Fruit fly (Drosophila melanogaster) whole organism, prepupa: ENCODE results near the gene CG33080.

Experiments used
- Blimp-1 ChIP-seq: fragments of 200-800 bp; sonication (Bioruptor generic); optimal IDR thresholded peaks from 3 replicates; lab custom pipeline; 2017; ENCODE audit warnings: missing biosample characterization, missing genetic modification characterization, mild to moderate bottlenecking, moderate library complexity, missing genetic modification reagents
- CG10631 ChIP-seq: fragments of 200-800 bp; sonication (Bioruptor generic); optimal IDR thresholded peaks from 2 replicates; lab custom pipeline; 2016; ENCODE audit warnings: missing biosample characterization, missing genetic modification characterization
- CG10669 ChIP-seq: fragments of 200-800 bp; sonication (Bioruptor generic); optimal IDR thresholded peaks from 3 replicates; lab custom pipeline; 2018; ENCODE audit warnings: missing biosample characterization, mild to moderate bottlenecking, missing genetic modification characterization, moderate library complexity
- CG11294 ChIP-seq: fragments of 200-800 bp; sonication (Bioruptor generic); IDR thresholded peaks from 2 replicates; pipeline ENCODE4 v1.3.6; 2022; ENCODE audit warnings: missing biosample characterization, missing genetic modification characterization
- CG1621 ChIP-seq: fragments of 200-800 bp; sonication (Bioruptor generic); optimal IDR thresholded peaks from 3 replicates; lab custom pipeline; 2018; ENCODE audit warnings: missing biosample characterization, mild to moderate bottlenecking, missing genetic modification characterization
- CG16779 ChIP-seq: fragments of 200-800 bp; sonication (Bioruptor generic); optimal IDR thresholded peaks from 3 replicates; lab custom pipeline; 2017; ENCODE audit warnings: missing biosample characterization, mild to moderate bottlenecking, missing genetic modification characterization
- CG31627 ChIP-seq: fragments of 200-800 bp; sonication (Bioruptor generic); optimal IDR thresholded peaks from 3 replicates; lab custom pipeline; 2016; ENCODE audit warnings: missing biosample characterization, missing genetic modification characterization
- CG32006 ChIP-seq: fragments of 200-800 bp; sonication (Bioruptor generic); optimal IDR thresholded peaks from 3 replicates; lab custom pipeline; 2017; ENCODE audit warnings: missing biosample characterization, mild to moderate bottlenecking, missing genetic modification characterization
- CG34406 ChIP-seq: fragments of 200-800 bp; sonication (Bioruptor generic); optimal IDR thresholded peaks from 3 replicates; lab custom pipeline; 2016; ENCODE audit warnings: missing biosample characterization, missing genetic modification characterization
- CG4318 ChIP-seq: fragments of 200-800 bp; sonication (Bioruptor generic); optimal IDR thresholded peaks from 3 replicates; lab custom pipeline; 2017; ENCODE audit warnings: missing biosample characterization, mild to moderate bottlenecking, missing genetic modification characterization
- CG6163 ChIP-seq: fragments of 200-800 bp; sonication (Bioruptor generic); IDR thresholded peaks from 3 replicates; pipeline ENCODE4 v1.3.6; 2022; ENCODE audit warnings: missing biosample characterization, missing genetic modification characterization
- CG6276 ChIP-seq: fragments of 200-800 bp; sonication (Bioruptor generic); optimal IDR thresholded peaks from 2 replicates; lab custom pipeline; 2017; ENCODE audit warnings: missing biosample characterization, mild to moderate bottlenecking, missing genetic modification characterization
- CG6792 ChIP-seq: fragments of 200-800 bp; sonication (Bioruptor generic); optimal IDR thresholded peaks from 3 replicates; lab custom pipeline; 2016; ENCODE audit warnings: missing biosample characterization, missing genetic modification characterization
- CG7368 ChIP-seq: fragments of 200-800 bp; sonication (Bioruptor generic); optimal IDR thresholded peaks from 3 replicates; lab custom pipeline; 2016; ENCODE audit warnings: missing biosample characterization, missing genetic modification characterization
- CG8319 ChIP-seq: fragments of 200-800 bp; sonication (Bioruptor generic); optimal IDR thresholded peaks from 3 replicates; lab custom pipeline; 2016; ENCODE audit warnings: missing biosample characterization, missing genetic modification characterization
- CG8632 ChIP-seq: fragments of 200-800 bp; sonication (Bioruptor generic); optimal IDR thresholded peaks from 3 replicates; lab custom pipeline; 2016; ENCODE audit warnings: missing biosample characterization, missing genetic modification characterization
- Eip75B ChIP-seq: fragments of 200-800 bp; sonication (Bioruptor generic); optimal IDR thresholded peaks from 3 replicates; lab custom pipeline; 2016; ENCODE audit warnings: missing biosample characterization, missing genetic modification characterization
- Eip78C ChIP-seq: fragments of 200-800 bp; sonication (Bioruptor generic); peaks from one replicate; lab custom pipeline; 2016; ENCODE audit warnings: missing biosample characterization, missing genetic modification characterization
- Eip93F ChIP-seq: fragments of 200-800 bp; sonication (Bioruptor generic); optimal IDR thresholded peaks from 2 replicates; lab custom pipeline; 2016; ENCODE audit warnings: missing biosample characterization, mild to moderate bottlenecking, missing genetic modification characterization
- Ets21C ChIP-seq: fragments of 200-800 bp; sonication (Bioruptor generic); optimal IDR thresholded peaks from 3 replicates; lab custom pipeline; 2016; ENCODE audit warnings: missing biosample characterization, missing genetic modification characterization
- Ets96B ChIP-seq: fragments of 200-800 bp; optimal IDR thresholded peaks from 2 replicates; lab custom pipeline; 2019; ENCODE audit warnings: missing biosample characterization, mild to moderate bottlenecking, missing genetic modification characterization, moderate library complexity
- Gug ChIP-seq: fragments of 200-800 bp; sonication (Bioruptor generic); IDR thresholded peaks from 2 replicates; pipeline ENCODE4 v1.3.6; 2022; ENCODE audit warnings: missing biosample characterization, missing genetic modification characterization
- Hr38 ChIP-seq: sonication (Bioruptor generic); optimal IDR thresholded peaks from 2 replicates; lab custom pipeline; 2016; ENCODE audit warnings: missing biosample characterization, missing genetic modification characterization
- Hr4 ChIP-seq: fragments of 200-800 bp; sonication (Bioruptor generic); optimal IDR thresholded peaks from 3 replicates; lab custom pipeline; 2016; ENCODE audit warnings: missing biosample characterization, missing genetic modification characterization
- Lpt ChIP-seq: fragments of 200-800 bp; sonication (Bioruptor generic); optimal IDR thresholded peaks from 3 replicates; lab custom pipeline; 2016; ENCODE audit warnings: missing biosample characterization, missing genetic modification characterization
- Met ChIP-seq: fragments of 200-800 bp; sonication (Bioruptor generic); optimal IDR thresholded peaks from 3 replicates; lab custom pipeline; 2016; ENCODE audit warnings: missing biosample characterization, missing genetic modification characterization
- OdsH ChIP-seq: fragments of 200-800 bp; sonication (Bioruptor generic); optimal IDR thresholded peaks from 3 replicates; lab custom pipeline; 2016; ENCODE audit warnings: missing biosample characterization, missing genetic modification characterization
- Smox ChIP-seq: fragments of 200-800 bp; sonication (Bioruptor generic); optimal IDR thresholded peaks from 3 replicates; lab custom pipeline; 2016; ENCODE audit warnings: missing biosample characterization, missing genetic modification characterization
- Sox102F ChIP-seq: fragments of 200-800 bp; sonication (Bioruptor generic); optimal IDR thresholded peaks from 2 replicates; lab custom pipeline; 2016; ENCODE audit warnings: missing biosample characterization, mild to moderate bottlenecking, missing genetic modification characterization
- Sox14 ChIP-seq: fragments of 200-800 bp; sonication (Bioruptor generic); optimal IDR thresholded peaks from 3 replicates; lab custom pipeline; 2016; ENCODE audit warnings: missing biosample characterization, missing genetic modification characterization
- Sox15 ChIP-seq: fragments of 200-800 bp; sonication (Bioruptor generic); optimal IDR thresholded peaks from 3 replicates; lab custom pipeline; 2016; ENCODE audit warnings: missing biosample characterization, missing genetic modification characterization
- achi ChIP-seq: fragments of 200-800 bp; sonication (Bioruptor generic); optimal IDR thresholded peaks from 3 replicates; lab custom pipeline; 2016; ENCODE audit warnings: missing biosample characterization, missing genetic modification characterization
- acj6 ChIP-seq: fragments of 200-800 bp; sonication (Bioruptor generic); optimal IDR thresholded peaks from 3 replicates; lab custom pipeline; 2016; ENCODE audit warnings: missing biosample characterization, missing genetic modification characterization
- cyc ChIP-seq: fragments of 200-800 bp; sonication (Bioruptor generic); optimal IDR thresholded peaks from 3 replicates; lab custom pipeline; 2016; ENCODE audit warnings: missing biosample characterization, missing genetic modification characterization
- dac ChIP-seq: fragments of 200-800 bp; sonication (Bioruptor generic); optimal IDR thresholded peaks from 2 replicates; lab custom pipeline; 2017; ENCODE audit warnings: missing biosample characterization, mild to moderate bottlenecking, missing genetic modification characterization
- dsx ChIP-seq: fragments of 200-800 bp; optimal IDR thresholded peaks from 3 replicates; lab custom pipeline; 2019; ENCODE audit warnings: missing biosample characterization, mild to moderate bottlenecking, missing genetic modification characterization, moderate library complexity; ENCODE audit not compliant: poor library complexity, severe bottlenecking
- eg ChIP-seq: fragments of 200-800 bp; sonication (Bioruptor generic); IDR thresholded peaks from 3 replicates; pipeline ENCODE4 v1.3.6; 2022; ENCODE audit warnings: missing biosample characterization, missing genetic modification characterization
- esn ChIP-seq: fragments of 200-800 bp; sonication (Bioruptor generic); optimal IDR thresholded peaks from 2 replicates; lab custom pipeline; 2016; ENCODE audit warnings: missing biosample characterization, mild to moderate bottlenecking, missing genetic modification characterization, moderate library complexity
- fd59A ChIP-seq: fragments of 200-800 bp; sonication (Bioruptor generic); optimal IDR thresholded peaks from 2 replicates; lab custom pipeline; 2017; ENCODE audit warnings: missing biosample characterization, mild to moderate bottlenecking, missing genetic modification characterization, missing genetic modification reagents
- fd85E ChIP-seq: fragments of 200-800 bp; sonication (Bioruptor generic); optimal IDR thresholded peaks from 3 replicates; lab custom pipeline; 2016; ENCODE audit warnings: missing biosample characterization, missing genetic modification characterization
- lz ChIP-seq: fragments of 200-800 bp; sonication (Bioruptor generic); optimal IDR thresholded peaks from 3 replicates; lab custom pipeline; 2016; ENCODE audit warnings: missing biosample characterization, missing genetic modification characterization
- net ChIP-seq: fragments of 200-800 bp; sonication (Bioruptor generic); optimal IDR thresholded peaks from 3 replicates; lab custom pipeline; 2016; ENCODE audit warnings: missing biosample characterization, missing genetic modification characterization
- salr ChIP-seq, 2 experiments: fragments of 200-800 bp; sonication (Bioruptor generic); optimal IDR thresholded peaks; 3 replicates each; lab custom pipeline; 2016 to 2018; ENCODE audit warnings: missing biosample characterization in 2 of 2, missing genetic modification characterization in 2 of 2, mild to moderate bottlenecking in 1 of 2
- spab ChIP-seq: fragments of 200-800 bp; sonication (Bioruptor generic); optimal IDR thresholded peaks from 2 replicates; lab custom pipeline; 2017; ENCODE audit warnings: missing biosample characterization, mild to moderate bottlenecking, missing genetic modification characterization, missing genetic modification reagents
- svp ChIP-seq: fragments of 200-800 bp; sonication (Bioruptor generic); peaks from one replicate; lab custom pipeline; 2016; ENCODE audit warnings: missing biosample characterization, missing genetic modification characterization
- topi ChIP-seq: fragments of 200-800 bp; sonication (Bioruptor generic); optimal IDR thresholded peaks from 3 replicates; lab custom pipeline; 2016; ENCODE audit warnings: missing biosample characterization, missing genetic modification characterization

The CG33080 gene

DNA sequence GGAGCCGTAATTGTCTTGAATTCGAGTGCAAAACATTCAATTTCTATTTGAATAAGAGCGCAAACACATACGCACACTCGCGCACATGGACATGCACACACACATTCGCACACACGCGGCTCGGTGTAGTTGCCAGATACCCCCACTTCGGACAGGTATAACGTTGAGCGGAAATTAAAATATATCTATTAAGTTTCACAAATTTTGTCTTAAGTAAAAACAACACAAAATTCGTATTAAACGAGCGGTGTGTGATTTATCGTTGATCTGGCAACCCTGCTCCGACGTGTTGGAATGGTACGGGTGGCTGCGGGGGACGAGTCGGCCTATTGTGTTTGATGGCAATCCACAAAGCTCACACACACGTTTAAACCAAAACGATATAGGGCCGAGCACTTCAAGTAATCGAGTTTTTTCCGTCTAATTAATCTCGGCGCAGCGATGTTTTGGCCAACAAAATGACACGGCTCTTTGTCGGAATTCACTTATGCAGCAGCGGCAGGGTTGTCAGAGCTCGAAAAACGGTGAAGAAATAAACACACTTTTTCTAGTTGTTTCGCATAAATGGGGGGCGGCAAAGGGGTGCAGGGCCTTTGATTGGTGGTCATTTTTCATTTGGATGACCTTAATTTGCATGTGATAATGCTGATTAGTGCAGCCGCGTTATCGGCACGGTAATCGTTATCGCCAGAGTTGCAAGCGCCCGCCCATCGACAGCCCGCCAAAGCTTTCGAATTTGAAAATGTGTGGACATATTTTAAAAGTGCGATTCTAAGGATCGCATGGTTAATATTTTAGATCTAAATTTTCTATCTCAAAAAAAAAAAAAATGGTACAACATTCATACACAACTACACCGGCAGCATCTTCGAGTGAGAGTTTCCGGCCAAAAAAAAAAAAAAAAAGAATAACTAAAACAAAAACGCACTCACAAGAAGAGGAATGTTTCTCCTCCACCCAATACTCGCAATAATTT is 28.6 kb upstream of the CG33080 start (continued):
- TF ChIP-seq lz: peak; percentile 76
- TF ChIP-seq CG31627 (GFP tag; lab: Kevin White, UChicago): peak; percentile 71
- peak; percentile 72 for TF ChIP-seq Hr4
- TF ChIP-seq CG6276: peak; percentile 79
- peak; percentile 48 for TF ChIP-seq Blimp-1 (GFP tag; lab: Kevin White, UChicago)
- peak; percentile 79 for TF ChIP-seq CG32006
- TF ChIP-seq CG6792: peak; percentile 75
- peak; percentile 66 for TF ChIP-seq net (GFP tag; lab: Kevin White, UChicago)
- peak; percentile 33 for TF ChIP-seq CG8319 (GFP tag; lab: Kevin White, UChicago)
- peak; percentile 76 for TF ChIP-seq svp (GFP tag; lab: Kevin White, UChicago)
- peak; percentile 34 to 53 for TF ChIP-seq salr (GFP tag; optimal IDR thresholded peaks at IDR 0.05; lab: Kevin White, UChicago)
- peak; percentile 75 for TF ChIP-seq Ets21C (GFP tag; lab: Kevin White, UChicago)
- TF ChIP-seq Hr38 (GFP tag; lab: Kevin White, UChicago): no peak
- peak; percentile 58 for TF ChIP-seq CG4318 (GFP tag; lab: Kevin White, UChicago)
- TF ChIP-seq CG6163: peak; percentile 90
- TF ChIP-seq Sox15 (GFP tag; lab: Kevin White, UChicago): peak; percentile 40
- TF ChIP-seq acj6 (GFP tag; lab: Kevin White, UChicago): peak; percentile 70
- peak; percentile 57 for TF ChIP-seq spab (GFP tag; lab: Kevin White, UChicago)
- peak; percentile 69 for TF ChIP-seq CG10669 (GFP tag; lab: Kevin White, UChicago)
- peak; percentile 57 for TF ChIP-seq Ets96B (tag; lab: Kevin White, UChicago)
- peak; percentile 88 for TF ChIP-seq Eip78C
- TF ChIP-seq CG1621: peak; percentile 73
- TF ChIP-seq Eip93F (GFP tag; lab: Kevin White, UChicago): peak; percentile 56
- peak; percentile 73 for TF ChIP-seq OdsH
- peak; percentile 53 for TF ChIP-seq CG7368

DNA sequence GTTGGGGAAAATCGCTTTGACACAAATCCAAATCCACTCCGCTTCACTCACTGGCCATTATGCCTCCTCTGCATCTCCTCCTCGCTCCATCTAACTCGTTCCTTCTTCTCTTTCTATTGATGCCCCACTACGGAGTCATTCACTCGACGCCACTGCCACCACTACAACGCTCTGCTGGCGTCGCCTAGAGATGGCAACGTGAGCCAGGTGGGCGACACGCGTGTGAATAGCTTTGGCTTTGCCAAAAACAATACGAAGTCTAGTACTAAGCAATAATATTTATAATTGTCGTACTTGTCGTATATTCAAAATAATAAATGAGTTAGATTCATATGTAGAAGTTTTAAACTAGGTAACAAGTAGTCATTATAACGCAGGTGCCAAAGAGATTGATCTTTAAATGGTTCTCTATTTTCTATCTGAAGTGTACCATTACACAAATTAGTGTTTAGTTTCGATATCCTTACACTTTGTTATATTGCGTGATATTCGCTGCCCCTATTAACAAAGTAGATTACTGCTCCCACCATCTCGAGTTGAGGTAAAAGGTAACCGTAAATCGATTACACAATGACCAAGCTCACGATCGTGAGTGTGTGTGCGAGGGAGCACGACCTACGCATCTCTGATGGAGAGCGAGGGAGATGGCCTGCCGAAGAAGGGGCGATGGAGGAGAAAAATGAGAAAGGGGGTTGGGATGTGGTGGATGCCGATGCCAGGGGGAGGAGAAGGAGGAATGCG is 27.6 kb upstream of the CG33080 start:
- no peak for TF ChIP-seq Sox102F (GFP tag; lab: Kevin White, UChicago)
- TF ChIP-seq Eip75B (GFP tag; lab: Kevin White, UChicago): peak; percentile 21
- TF ChIP-seq Ets21C (GFP tag; lab: Kevin White, UChicago): no peak
- TF ChIP-seq achi (GFP tag; lab: Kevin White, UChicago): no peak
- TF ChIP-seq CG34406: no peak
- peak; percentile 0 for TF ChIP-seq dac (GFP tag; lab: Kevin White, UChicago)
- peak; percentile 36 for TF ChIP-seq Sox14 (GFP tag; lab: Kevin White, UChicago)
- peak; percentile 39 for TF ChIP-seq topi (GFP tag; lab: Kevin White, UChicago)
- TF ChIP-seq CG6792: no peak
- peak; percentile 22 for TF ChIP-seq CG10631 (GFP tag; lab: Kevin White, UChicago)
- peak; percentile 38 for TF ChIP-seq CG4318 (GFP tag; lab: Kevin White, UChicago)
- TF ChIP-seq Lpt (GFP tag; lab: Kevin White, UChicago): no peak
- TF ChIP-seq dsx (GFP tag; lab: Kevin White, UChicago): no peak
- 0 out of 2 replicates have a peak, but pooled peaks have one; percentile 28 for TF ChIP-seq Gug (GFP tag; lab: Robert Waterston, UW)
- TF ChIP-seq Met (GFP tag; lab: Kevin White, UChicago): peak; percentile 43
- peak; percentile 43 for TF ChIP-seq esn (GFP tag; lab: Kevin White, UChicago)
- TF ChIP-seq spab (GFP tag; lab: Kevin White, UChicago): no peak
- TF ChIP-seq fd85E: no peak
- no peak for TF ChIP-seq Sox15 (GFP tag; lab: Kevin White, UChicago)
- no peak for TF ChIP-seq CG1621
- no peak for TF ChIP-seq Blimp-1 (GFP tag; lab: Kevin White, UChicago)
- peak; percentile 27 for TF ChIP-seq acj6 (GFP tag; lab: Kevin White, UChicago)
- peak; percentile 30; the same call in 1 of the 3 replicates for TF ChIP-seq eg (GFP tag; lab: Robert Waterston, UW)
- TF ChIP-seq CG11294: no peak
- TF ChIP-seq CG8632 (GFP tag; lab: Kevin White, UChicago): no peak
- peak; percentile 36; the same call in 1 of the 3 replicates for TF ChIP-seq CG6163
- no peak for TF ChIP-seq fd59A (GFP tag; lab: Kevin White, UChicago)
- TF ChIP-seq CG6276: peak; percentile 21
- peak; percentile 39 for TF ChIP-seq Smox (GFP tag; lab: Kevin White, UChicago)
- no peak for TF ChIP-seq CG7368
- TF ChIP-seq CG8319 (GFP tag; lab: Kevin White, UChicago): no peak
- peak; percentile 32 for TF ChIP-seq cyc (GFP tag; lab: Kevin White, UChicago)
- TF ChIP-seq CG16779 (tag; lab: Kevin White, UChicago): no peak
